Worm (Caenorhabditis elegans) whole organism, L3 larva: ENCODE measurements around the gene R07E3.1.
A peak's percentile ranks its signal among the peaks of the same experiment; 100 is the strongest.

ENCODE experiments used
- R02D3.7 ChIP-seq: fragments of 150-350 bp; optimal IDR thresholded peaks from 2 replicates; lab custom pipeline; 2014; ENCODE audit warnings: missing biosample characterization, missing genetic modification characterization
- ama-1 ChIP-seq: fragments of 150-350 bp; optimal IDR thresholded peaks from 2 replicates; lab custom pipeline; 2018
- ceh-28 ChIP-seq: fragments of 150-350 bp; optimal IDR thresholded peaks from 2 replicates; lab custom pipeline; 2014; ENCODE audit warnings: missing biosample characterization, missing genetic modification reagents, missing genetic modification characterization
- ceh-82 ChIP-seq: fragments of 150-350 bp; optimal IDR thresholded peaks from 2 replicates; lab custom pipeline; 2014; ENCODE audit warnings: missing biosample characterization, missing genetic modification characterization
- fos-1 ChIP-seq: fragments of 150-350 bp; optimal IDR thresholded peaks from 2 replicates; lab custom pipeline; 2014; ENCODE audit warnings: missing biosample characterization, missing genetic modification characterization
- jun-1 ChIP-seq: fragments of 150-350 bp; optimal IDR thresholded peaks from 2 replicates; lab custom pipeline; 2014; ENCODE audit warnings: missing biosample characterization, missing genetic modification reagents, missing genetic modification characterization
- lin-39 ChIP-seq: fragments of 150-350 bp; optimal IDR thresholded peaks from 2 replicates; lab custom pipeline; 2018; ENCODE audit warnings: missing biosample characterization, missing genetic modification reagents, missing genetic modification characterization
- nhr-11 ChIP-seq: fragments of 150-350 bp; optimal IDR thresholded peaks from 2 replicates; lab custom pipeline; 2014; ENCODE audit warnings: missing biosample characterization, missing genetic modification characterization
- nhr-23 ChIP-seq: fragments of 150-350 bp; optimal IDR thresholded peaks from 2 replicates; lab custom pipeline; 2014; ENCODE audit warnings: missing biosample characterization, missing genetic modification reagents, missing genetic modification characterization
- nhr-237 ChIP-seq: fragments of 150-350 bp; optimal IDR thresholded peaks from 2 replicates; lab custom pipeline; 2014; ENCODE audit warnings: missing biosample characterization, missing genetic modification characterization
- nhr-77 ChIP-seq: fragments of 150-350 bp; optimal IDR thresholded peaks from 2 replicates; lab custom pipeline; 2014; ENCODE audit warnings: missing biosample characterization, missing genetic modification characterization
- pqm-1 ChIP-seq: fragments of 150-350 bp; optimal IDR thresholded peaks from 2 replicates; lab custom pipeline; 2017; ENCODE audit warnings: missing biosample characterization, missing genetic modification characterization, inconsistent platforms
- unc-62 ChIP-seq: fragments of 150-350 bp; sonication (generic microtip); optimal IDR thresholded peaks from 4 replicates; lab custom pipeline; 2014; ENCODE audit warnings: missing biosample characterization, missing genetic modification reagents, missing genetic modification characterization
- zag-1 ChIP-seq: fragments of 150-350 bp; optimal IDR thresholded peaks from 2 replicates; lab custom pipeline; 2014; ENCODE audit warnings: missing biosample characterization, missing genetic modification characterization

DNA sequence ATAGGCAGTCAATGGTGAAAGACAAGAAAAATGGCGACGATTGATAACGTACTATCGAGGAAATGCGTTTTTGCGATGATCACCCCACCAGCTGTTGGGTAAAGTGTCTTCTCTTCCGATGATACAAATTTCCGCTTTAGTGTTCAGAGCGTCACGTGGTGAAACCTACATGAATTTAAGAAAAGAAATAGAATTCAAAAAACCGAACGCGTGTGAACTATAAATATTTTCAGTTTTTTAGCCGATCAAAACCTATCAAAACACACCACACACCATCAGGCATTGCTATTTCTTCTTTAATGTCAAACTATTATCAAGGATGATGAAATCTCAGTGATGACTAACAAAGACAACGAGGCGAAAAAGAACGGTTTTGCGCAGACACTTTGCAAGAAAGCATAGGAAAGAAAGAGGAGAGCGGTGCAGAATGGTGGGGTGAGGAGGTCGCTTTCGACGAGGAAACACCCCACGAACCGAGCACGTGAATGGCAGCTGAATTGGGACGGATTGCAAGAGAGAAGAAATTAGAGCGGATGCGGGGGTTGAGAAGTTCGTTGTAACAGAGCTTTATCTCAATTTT lies 8.8 kb downstream of the R07E3.1 start:
- TF ChIP-seq lin-39 (tag; lab: Kevin White, UChicago) (peak; percentile 42), nhr-77 (tag; lab: Kevin White, UChicago) (no peak), fos-1 (tag; lab: Kevin White, UChicago) (no peak), jun-1 (tag; lab: Kevin White, UChicago) (peak; percentile 14), R02D3.7 (tag; lab: Kevin White, UChicago) (no peak), nhr-23 (tag; lab: Kevin White, UChicago) (peak; percentile 70), zag-1 (tag; lab: Kevin White, UChicago) (no peak), pqm-1 (tag; lab: Kevin White, UChicago) (peak; percentile 63), nhr-237 (no peak), nhr-11 (tag; lab: Kevin White, UChicago) (no peak), ceh-82 (tag; lab: Kevin White, UChicago) (no peak), ceh-28 (tag; lab: Kevin White, UChicago) (no peak), ama-1 (no peak), unc-62 (GFP tag; lab: Kevin White, UChicago) (no peak)
